Worm (Caenorhabditis elegans) whole organism, mixed stage, embryonic: ENCODE data around the gene clec-160.

Source experiments
- M03D4.4 ChIP-seq: sonication (generic microtip); optimal IDR thresholded peaks from 2 replicates; lab custom pipeline; 2017; ENCODE audit warnings: mild to moderate bottlenecking, missing genetic modification characterization, missing compliant biosample characterization
- blmp-1 ChIP-seq: fragments of 150-350 bp; optimal IDR thresholded peaks from 2 replicates; lab custom pipeline; 2014; ENCODE audit warnings: missing biosample characterization, missing genetic modification characterization
- ces-1 ChIP-seq: fragments of 150-350 bp; optimal IDR thresholded peaks from 2 replicates; lab custom pipeline; 2014; ENCODE audit warnings: missing biosample characterization, missing genetic modification reagents, missing genetic modification characterization
- elt-1 ChIP-seq: sonication (generic microtip); optimal IDR thresholded peaks from 2 replicates; lab custom pipeline; 2017; ENCODE audit warnings: missing genetic modification characterization, mild to moderate bottlenecking, missing compliant biosample characterization, antibody characterized with exemption, moderate library complexity, borderline replicate concordance; ENCODE audit not compliant: insufficient read depth
- elt-3 ChIP-seq: fragments of 150-350 bp; optimal IDR thresholded peaks from 2 replicates; lab custom pipeline; 2014; ENCODE audit warnings: missing biosample characterization, missing genetic modification characterization
- lin-13 ChIP-seq: fragments of 150-350 bp; optimal IDR thresholded peaks from 2 replicates; lab custom pipeline; 2014; ENCODE audit warnings: missing biosample characterization, missing genetic modification characterization
- mab-5 ChIP-seq: fragments of 150-350 bp; optimal IDR thresholded peaks from 2 replicates; lab custom pipeline; 2014; ENCODE audit warnings: missing biosample characterization, missing genetic modification characterization
- nhr-12 ChIP-seq: fragments of 150-350 bp; optimal IDR thresholded peaks from 2 replicates; lab custom pipeline; 2014; ENCODE audit warnings: missing biosample characterization, missing genetic modification characterization
- nhr-28 ChIP-seq: fragments of 150-350 bp; optimal IDR thresholded peaks from 2 replicates; lab custom pipeline; 2014; ENCODE audit warnings: missing biosample characterization, missing genetic modification characterization
- nhr-76 ChIP-seq: sonication (generic microtip); optimal IDR thresholded peaks from 2 replicates; lab custom pipeline; 2017; ENCODE audit warnings: missing biosample characterization, missing genetic modification characterization
- pha-4 ChIP-seq: fragments of 150-350 bp; optimal IDR thresholded peaks from 2 replicates; lab custom pipeline; 2018; ENCODE audit warnings: missing biosample characterization, missing genetic modification reagents, missing genetic modification characterization
- snpc-4 ChIP-seq: fragments of 150-350 bp; optimal IDR thresholded peaks from 2 replicates; lab custom pipeline; 2014; ENCODE audit warnings: missing biosample characterization, missing genetic modification characterization
- unc-62 ChIP-seq: fragments of 150-350 bp; optimal IDR thresholded peaks from 2 replicates; lab custom pipeline; 2014; ENCODE audit warnings: missing biosample characterization, missing genetic modification reagents, missing genetic modification characterization
- ztf-11 ChIP-seq: fragments of 150-350 bp; optimal IDR thresholded peaks from 2 replicates; lab custom pipeline; 2014; ENCODE audit warnings: missing biosample characterization, missing genetic modification characterization

DNA sequence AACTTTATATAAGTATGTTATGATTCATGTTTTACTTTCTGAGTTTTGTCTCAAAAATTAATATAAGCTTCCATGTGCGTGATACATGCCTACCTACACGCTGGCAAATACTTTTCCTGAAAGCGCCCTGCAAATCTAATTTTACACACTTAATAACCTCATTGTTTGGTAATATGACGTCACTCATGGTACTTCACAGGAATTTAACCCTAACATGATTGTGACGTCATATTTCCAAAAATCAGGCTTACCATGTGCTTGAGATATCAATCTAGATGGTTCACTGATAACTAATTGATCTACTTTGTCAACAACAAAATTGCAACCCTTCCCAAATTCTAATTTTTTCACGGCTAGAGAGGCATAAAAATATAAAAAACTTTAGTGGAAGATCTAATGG, 27.7 kb upstream of the clec-160 start:
- no peak for TF ChIP-seq ces-1 (GFP tag; lab: Kevin White, UChicago)
- TF ChIP-seq blmp-1 (tag; lab: Kevin White, UChicago): no peak
- TF ChIP-seq snpc-4 (tag; lab: Kevin White, UChicago): no peak
- no peak for TF ChIP-seq unc-62
- no peak for TF ChIP-seq nhr-28 (tag; lab: Kevin White, UChicago)
- TF ChIP-seq nhr-76: no peak
- no peak for TF ChIP-seq pha-4 (tag; lab: Kevin White, UChicago)
- TF ChIP-seq nhr-12 (tag; lab: Kevin White, UChicago): no peak
- no peak for TF ChIP-seq M03D4.4 (tag; lab: Kevin White, UChicago)
- no peak for TF ChIP-seq lin-13
- no peak for TF ChIP-seq mab-5 (tag; lab: Kevin White, UChicago)
- TF ChIP-seq elt-3 (tag; lab: Kevin White, UChicago): no peak
- no peak for TF ChIP-seq ztf-11
- TF ChIP-seq elt-1 (tag; lab: Kevin White, UChicago): no peak
